Fruit fly (Drosophila melanogaster) whole organism, adult: ENCODE results near the gene Pdh.

ENCODE experiments used
- CG11617 ChIP-seq: fragments of 200-800 bp; sonication (Bioruptor generic); optimal IDR thresholded peaks from 2 replicates; lab custom pipeline; 2017; ENCODE audit warnings: mild to moderate bottlenecking, missing biosample characterization, missing genetic modification reagents, missing genetic modification characterization
- CG12768 ChIP-seq: fragments of 200-800 bp; sonication (Bioruptor generic); optimal IDR thresholded peaks from 2 replicates; lab custom pipeline; 2017; ENCODE audit warnings: missing biosample characterization, missing genetic modification characterization, mild to moderate bottlenecking, moderate library complexity, missing genetic modification reagents
- CG14711 ChIP-seq: fragments of 200-800 bp; sonication (Bioruptor generic); optimal IDR thresholded peaks from 2 replicates; lab custom pipeline; 2018; ENCODE audit warnings: missing biosample characterization, mild to moderate bottlenecking, missing genetic modification characterization, moderate library complexity
- CG1620 ChIP-seq: fragments of 200-800 bp; sonication (Bioruptor generic); optimal IDR thresholded peaks from 2 replicates; lab custom pipeline; 2016; ENCODE audit warnings: missing biosample characterization, missing genetic modification characterization
- CG33017 ChIP-seq: fragments of 200-800 bp; sonication (Bioruptor generic); optimal IDR thresholded peaks from 2 replicates; lab custom pipeline; 2018; ENCODE audit warnings: missing biosample characterization, mild to moderate bottlenecking, missing genetic modification characterization, moderate library complexity
- CG5204 ChIP-seq: fragments of 200-800 bp; sonication (Bioruptor generic); optimal IDR thresholded peaks from 2 replicates; lab custom pipeline; 2016; ENCODE audit warnings: missing biosample characterization, missing genetic modification characterization
- CG7045 ChIP-seq: fragments of 200-800 bp; sonication (Bioruptor generic); optimal IDR thresholded peaks from 2 replicates; lab custom pipeline; 2017; ENCODE audit warnings: missing biosample characterization, mild to moderate bottlenecking, missing genetic modification characterization
- CG7101 ChIP-seq: fragments of 200-800 bp; sonication (Bioruptor generic); optimal IDR thresholded peaks from 2 replicates; lab custom pipeline; 2018; ENCODE audit warnings: missing biosample characterization, mild to moderate bottlenecking, missing genetic modification characterization, moderate library complexity
- Clk ChIP-seq: fragments of 200-800 bp; sonication (Bioruptor generic); optimal IDR thresholded peaks from 2 replicates; lab custom pipeline; 2017; ENCODE audit warnings: missing biosample characterization, missing genetic modification characterization
- Crg-1 ChIP-seq: fragments of 200-800 bp; sonication (Bioruptor generic); optimal IDR thresholded peaks from 2 replicates; lab custom pipeline; 2016; ENCODE audit warnings: missing biosample characterization, missing genetic modification characterization
- Hr96 ChIP-seq: fragments of 200-800 bp; sonication (Bioruptor generic); optimal IDR thresholded peaks from 2 replicates; lab custom pipeline; 2016; ENCODE audit warnings: missing biosample characterization, missing genetic modification characterization
- Mnt ChIP-seq: fragments of 200-800 bp; sonication (Bioruptor generic); optimal IDR thresholded peaks from 2 replicates; lab custom pipeline; 2016; ENCODE audit warnings: missing biosample characterization, mild to moderate bottlenecking, missing genetic modification characterization
- bab1 ChIP-seq: fragments of 200-800 bp; sonication (Bioruptor generic); optimal IDR thresholded peaks from 3 replicates; lab custom pipeline; 2019; ENCODE audit warnings: missing biosample characterization, mild to moderate bottlenecking, missing genetic modification characterization, moderate library complexity
- cic ChIP-seq: fragments of 200-800 bp; sonication (Bioruptor generic); optimal IDR thresholded peaks from 2 replicates; lab custom pipeline; 2017; ENCODE audit warnings: missing biosample characterization, mild to moderate bottlenecking, missing genetic modification characterization, moderate library complexity
- cnc ChIP-seq, 2 experiments: fragments of >200 bp; optimal IDR thresholded peaks; 2 replicates each; lab custom pipeline; 2017
- kay ChIP-seq: fragments of 200-800 bp; sonication (Bioruptor generic); peaks from one replicate; lab custom pipeline; 2016; ENCODE audit warnings: missing biosample characterization, missing genetic modification characterization, borderline replicate concordance
- ovo ChIP-seq: fragments of 200-800 bp; sonication (Bioruptor generic); optimal IDR thresholded peaks from 2 replicates; lab custom pipeline; 2016; ENCODE audit warnings: missing biosample characterization, missing genetic modification characterization
- pad ChIP-seq: fragments of 200-800 bp; sonication (Bioruptor generic); optimal IDR thresholded peaks from 3 replicates; lab custom pipeline; 2017; ENCODE audit warnings: missing biosample characterization, missing genetic modification characterization, mild to moderate bottlenecking, moderate library complexity, missing genetic modification reagents
- tj ChIP-seq: fragments of 200-800 bp; sonication (Bioruptor generic); optimal IDR thresholded peaks from 3 replicates; lab custom pipeline; 2017; ENCODE audit warnings: missing biosample characterization, mild to moderate bottlenecking, missing genetic modification characterization, moderate library complexity
- toe ChIP-seq: fragments of 200-800 bp; sonication (Bioruptor generic); optimal IDR thresholded peaks from 2 replicates; lab custom pipeline; 2016; ENCODE audit warnings: missing biosample characterization, missing genetic modification characterization

Gene Pdh

DNA sequence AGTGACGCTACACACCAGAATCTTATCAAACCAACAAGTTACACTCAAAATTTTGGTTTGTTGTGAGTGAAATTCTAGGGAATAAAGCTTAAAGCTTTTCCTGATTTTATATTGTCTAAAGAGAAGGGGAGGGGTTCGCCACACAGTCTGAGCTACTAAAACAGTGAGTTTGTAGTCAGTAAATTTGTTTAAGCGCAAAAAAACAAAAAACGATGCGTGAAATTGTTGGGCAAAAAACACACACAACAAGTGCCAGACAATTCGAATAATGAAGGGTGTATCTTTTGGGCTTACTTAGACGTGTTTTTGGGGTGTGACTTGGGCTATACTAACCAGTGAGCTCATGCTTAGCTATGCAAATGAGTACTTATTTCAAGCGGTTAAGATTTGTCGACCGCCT, 5.7 kb upstream of the Pdh start:
- peak; percentile 39 for TF ChIP-seq CG12768 (GFP tag; lab: Kevin White, UChicago)
- TF ChIP-seq Mnt (GFP tag; lab: Kevin White, UChicago), result no peak
- TF ChIP-seq kay (GFP tag; lab: Kevin White, UChicago), result peak; percentile 92

- TF ChIP-seq CG12768 (GFP tag; lab: Kevin White, UChicago) (no peak), CG33017 (tag; lab: Kevin White, UChicago) (peak; percentile 43), Mnt (GFP tag; lab: Kevin White, UChicago) (no peak), CG14711 (no peak), bab1 (no peak), Clk (GFP tag; lab: Kevin White, UChicago) (no peak), CG1620 (GFP tag; lab: Kevin White, UChicago) (no peak), Hr96 (no peak)
Observed at dm6 chr3L:16359219-16359748, 5.2 kb upstream of the Pdh start, which contains the start of gene ringer. Gene ringer (minus strand): TSS chr3L:16359428.

DNA sequence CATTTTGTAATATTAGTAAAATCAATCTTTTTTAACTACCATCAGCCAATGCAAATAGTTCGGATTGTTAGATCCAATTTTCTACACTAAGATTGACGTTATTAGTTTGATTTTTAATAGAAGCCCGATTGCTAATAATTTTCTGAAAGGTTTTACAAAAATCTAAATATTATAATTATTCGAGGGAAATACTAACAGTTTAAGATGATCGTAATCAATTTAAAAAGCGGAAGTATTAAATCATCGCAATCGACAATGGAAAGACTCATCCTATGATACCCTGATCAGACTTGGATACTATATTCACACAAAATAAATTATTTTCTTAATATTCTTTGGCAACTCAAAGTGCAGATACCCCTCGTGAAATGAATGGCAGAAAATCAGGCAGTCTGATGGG, 3.8 kb upstream of the Pdh start:
- TF ChIP-seq Hr96 (no peak), Crg-1 (GFP tag; lab: Kevin White, UChicago) (no peak), CG12768 (GFP tag; lab: Kevin White, UChicago) (no peak), CG5204 (GFP tag; lab: Kevin White, UChicago) (no peak)

DNA sequence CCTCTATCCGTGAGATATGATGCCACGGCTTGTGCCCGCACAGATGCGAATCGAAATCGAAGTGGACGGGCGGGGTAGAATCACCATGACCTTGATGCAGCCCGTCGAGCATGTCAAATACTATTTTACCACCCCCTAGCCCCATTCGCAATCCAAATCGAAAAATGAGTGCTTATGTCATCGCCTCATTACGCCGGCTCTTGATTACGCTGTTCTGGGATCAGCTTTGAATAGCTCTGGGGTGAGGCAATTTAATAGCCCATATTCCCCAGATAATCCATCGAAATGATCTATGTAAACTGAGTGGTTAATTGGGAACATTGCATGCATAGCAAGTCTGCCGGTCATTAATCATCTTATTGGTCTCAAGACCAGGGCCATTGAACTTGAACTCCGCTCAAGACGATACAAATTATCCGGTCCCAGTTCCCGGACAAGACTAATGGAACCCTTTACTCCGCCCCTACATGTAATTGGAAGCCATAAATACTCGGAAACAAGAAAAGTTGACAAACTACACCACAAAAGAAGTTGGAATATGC, 3.2 kb upstream of the Pdh start:
- TF ChIP-seq CG11617 (no peak), Clk (GFP tag; lab: Kevin White, UChicago) (no peak), pad (GFP tag; lab: Kevin White, UChicago) (no peak), bab1 (no peak)

- TF ChIP-seq CG33017 (tag; lab: Kevin White, UChicago), result peak; percentile 7
- no peak for TF ChIP-seq cic
- no peak for TF ChIP-seq Clk (GFP tag; lab: Kevin White, UChicago)
- peak; percentile 88 for TF ChIP-seq kay (GFP tag; lab: Kevin White, UChicago)
- TF ChIP-seq Mnt (GFP tag; lab: Kevin White, UChicago), result peak; percentile 14
- TF ChIP-seq CG7045 (GFP tag; lab: Kevin White, UChicago), result no peak
- no peak for TF ChIP-seq bab1
- no peak for TF ChIP-seq pad (GFP tag; lab: Kevin White, UChicago)
- no peak for TF ChIP-seq tj (GFP tag; lab: Kevin White, UChicago)
- peak; percentile 18 for TF ChIP-seq CG12768 (GFP tag; lab: Kevin White, UChicago)
- peak; percentile 13 for TF ChIP-seq CG7101 (tag; lab: Kevin White, UChicago)
- no peak for TF ChIP-seq CG1620 (GFP tag; lab: Kevin White, UChicago)
- no peak for TF ChIP-seq Hr96
Observed at dm6 chr3L:16356171-16356765, 2.2 kb upstream of the Pdh start.

DNA sequence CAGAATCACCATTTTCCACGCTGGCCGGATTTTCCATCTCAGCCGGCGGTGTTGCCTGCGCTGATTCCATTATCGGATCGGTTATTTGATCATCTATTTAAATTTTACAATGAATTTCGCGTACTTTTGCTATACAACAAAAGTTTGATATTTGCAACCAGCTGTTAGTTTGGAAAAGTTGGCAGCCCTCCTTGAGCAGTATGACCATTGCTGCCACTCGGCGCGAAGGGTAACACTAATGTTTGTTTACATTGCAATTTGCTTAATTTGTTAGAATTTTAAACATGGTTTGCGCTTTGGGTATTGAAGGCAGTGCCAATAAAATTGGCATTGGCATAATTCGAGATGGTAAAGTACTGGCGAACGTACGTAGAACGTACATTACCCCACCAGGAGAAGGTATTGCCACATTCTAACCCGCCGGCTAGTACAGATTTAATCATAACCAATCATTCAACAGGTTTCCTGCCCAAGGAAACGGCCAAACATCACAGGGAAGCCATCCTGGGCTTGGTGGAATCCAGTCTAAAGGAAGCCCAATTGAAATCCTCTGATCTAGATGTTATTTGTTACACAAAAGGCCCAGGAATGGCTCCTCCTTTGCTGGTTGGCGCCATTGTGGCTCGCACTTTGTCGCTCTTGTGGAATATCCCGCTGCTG, 2.2 kb downstream of the Pdh start, which contains the start of the genes Golgin104 and Tcs3:
Gene Golgin104 (minus strand): TSS at position 182 of the 660 bp plus-strand sequence.
Gene Tcs3 (plus strand): TSS at position 222 of the 660 bp plus-strand sequence.
- TF ChIP-seq CG12768 (GFP tag; lab: Kevin White, UChicago) (no peak), cic (no peak), CG7101 (tag; lab: Kevin White, UChicago) (no peak), bab1 (peak; percentile 57), Clk (GFP tag; lab: Kevin White, UChicago) (no peak), Hr96 (no peak)

DNA sequence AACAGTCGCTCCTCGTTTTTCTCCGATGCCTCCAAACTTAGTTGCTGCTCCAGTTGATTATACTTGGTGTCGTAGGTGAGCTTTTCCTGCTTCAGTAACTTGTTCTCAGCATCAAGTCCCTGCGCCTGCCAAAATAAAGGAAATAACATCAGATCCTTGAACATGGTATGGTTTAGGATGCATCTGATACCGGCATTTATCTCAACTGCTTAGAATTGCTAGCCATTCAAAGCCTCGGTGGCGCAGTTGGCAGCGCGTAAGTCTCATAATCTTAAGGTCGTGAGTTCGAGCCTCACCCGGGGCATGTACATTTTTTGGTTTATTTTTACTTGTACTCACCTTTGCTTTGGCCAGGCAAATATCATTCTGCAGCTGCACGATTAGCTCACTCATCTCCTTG, 4.4 kb downstream of the Pdh start:
- no peak for TF ChIP-seq kay (GFP tag; lab: Kevin White, UChicago)
- TF ChIP-seq CG7101 (tag; lab: Kevin White, UChicago), result no peak
- no peak for TF ChIP-seq ovo (GFP tag; lab: Kevin White, UChicago)
- TF ChIP-seq cic, result no peak
- no peak for TF ChIP-seq CG14711
- no peak for TF ChIP-seq CG7045 (GFP tag; lab: Kevin White, UChicago)
- no peak for TF ChIP-seq Hr96
- TF ChIP-seq pad (GFP tag; lab: Kevin White, UChicago), result no peak
- TF ChIP-seq CG11617, result no peak
- TF ChIP-seq cnc (optimal IDR thresholded peaks at IDR 0.05; lab: Kevin White, UChicago), result no peak
- TF ChIP-seq bab1, result no peak
- no peak for TF ChIP-seq CG33017 (tag; lab: Kevin White, UChicago)
- TF ChIP-seq CG12768 (GFP tag; lab: Kevin White, UChicago), result no peak
- no peak for TF ChIP-seq Mnt (GFP tag; lab: Kevin White, UChicago)
- no peak for TF ChIP-seq CG1620 (GFP tag; lab: Kevin White, UChicago)
- TF ChIP-seq Crg-1 (GFP tag; lab: Kevin White, UChicago), result no peak
- TF ChIP-seq tj (GFP tag; lab: Kevin White, UChicago), result no peak
- TF ChIP-seq Clk (GFP tag; lab: Kevin White, UChicago), result no peak
- TF ChIP-seq toe (GFP tag; lab: Kevin White, UChicago), result no peak
- TF ChIP-seq CG5204 (GFP tag; lab: Kevin White, UChicago), result no peak
